Fruit fly (Drosophila melanogaster) S2 (cell line): ENCODE measurements around the gene CG32641.

Source experiments
- CG8478 ChIP-seq: fragments of >200 bp; optimal IDR thresholded peaks from 2 replicates; lab custom pipeline; 2018
- CTCF ChIP-seq, 2 experiments: fragments of >200 bp; optimal IDR thresholded peaks; 2 replicates each; lab custom pipeline; 2018

- TF ChIP-seq CG8478 (lab: Kevin White, UChicago) (no peak), CTCF (optimal IDR thresholded peaks at IDR 0.05; lab: Kevin White, UChicago) (no peak)
Observed at dm6 chrX:13208075-13208474, 23.8 kb downstream of the CG32641 start.
